Fruit fly (Drosophila melanogaster) whole organism, embryonic: ENCODE measurements around the gene CG7289.

ENCODE experiments used
- Adf1 ChIP-seq: fragments of 200-800 bp; sonication (Bioruptor generic); IDR thresholded peaks from 2 replicates; pipeline ENCODE4 v1.3.6; 2022; ENCODE audit warnings: missing biosample characterization, missing genetic modification characterization
- Bteb2 ChIP-seq: fragments of 200-800 bp; sonication (Bioruptor generic); optimal IDR thresholded peaks from 2 replicates; lab custom pipeline; 2016; ENCODE audit warnings: missing biosample characterization, missing genetic modification characterization
- CG10462 ChIP-seq: fragments of 200-800 bp; sonication (Bioruptor generic); optimal IDR thresholded peaks from 2 replicates; lab custom pipeline; 2016; ENCODE audit warnings: missing biosample characterization, missing genetic modification characterization
- CG11247 ChIP-seq: fragments of 200-800 bp; sonication (Bioruptor generic); IDR thresholded peaks from 2 replicates; pipeline ENCODE4 v1.3.6; 2022; ENCODE audit warnings: missing biosample characterization, missing genetic modification characterization
- CG11696 ChIP-seq: fragments of 200-800 bp; sonication (Bioruptor generic); IDR thresholded peaks from 2 replicates; pipeline ENCODE4 v1.3.6; 2022; ENCODE audit warnings: missing biosample characterization, missing genetic modification characterization
- CG13296 ChIP-seq: fragments of 200-800 bp; sonication (Bioruptor generic); optimal IDR thresholded peaks from 3 replicates; lab custom pipeline; 2018; ENCODE audit warnings: missing biosample characterization, mild to moderate bottlenecking, missing genetic modification characterization
- CG15479 ChIP-seq: fragments of 200-800 bp; sonication (Bioruptor generic); optimal IDR thresholded peaks from 3 replicates; lab custom pipeline; 2019; ENCODE audit warnings: missing biosample characterization, mild to moderate bottlenecking, missing genetic modification characterization, moderate library complexity
- CG15601 ChIP-seq: fragments of 200-800 bp; sonication (Bioruptor generic); optimal IDR thresholded peaks from 3 replicates; lab custom pipeline; 2019; ENCODE audit warnings: missing biosample characterization, mild to moderate bottlenecking, missing genetic modification characterization, moderate library complexity
- CG1832 ChIP-seq: fragments of 200-800 bp; sonication (Bioruptor generic); optimal IDR thresholded peaks from 2 replicates; lab custom pipeline; 2017; ENCODE audit warnings: missing biosample characterization, mild to moderate bottlenecking, missing genetic modification characterization, inconsistent platforms
- CG18476 ChIP-seq: fragments of 200-800 bp; sonication (Bioruptor generic); optimal IDR thresholded peaks from 2 replicates; lab custom pipeline; 2016; ENCODE audit warnings: missing biosample characterization, mild to moderate bottlenecking, missing genetic modification characterization
- CG31365 ChIP-seq: fragments of 200-800 bp; sonication (Bioruptor generic); optimal IDR thresholded peaks from 2 replicates; lab custom pipeline; 2018; ENCODE audit warnings: missing biosample characterization, mild to moderate bottlenecking, missing genetic modification characterization
- CG3847 ChIP-seq: fragments of 200-800 bp; sonication (Bioruptor generic); IDR thresholded peaks from 2 replicates; pipeline ENCODE4 v1.3.6; 2022; ENCODE audit warnings: missing biosample characterization, missing genetic modification characterization
- CG4328 ChIP-seq: fragments of 200-800 bp; sonication (Bioruptor generic); optimal IDR thresholded peaks from 3 replicates; lab custom pipeline; 2017; ENCODE audit warnings: missing biosample characterization, missing genetic modification reagents, missing genetic modification characterization
- CG4854 ChIP-seq: fragments of 200-800 bp; sonication (Bioruptor generic); optimal IDR thresholded peaks from 2 replicates; lab custom pipeline; 2016; ENCODE audit warnings: missing biosample characterization, missing genetic modification characterization, inconsistent platforms
- CG6765 ChIP-seq: fragments of 200-800 bp; sonication (Bioruptor generic); optimal IDR thresholded peaks from 3 replicates; lab custom pipeline; 2017; ENCODE audit warnings: missing biosample characterization, mild to moderate bottlenecking, missing genetic modification characterization
- CG6791 ChIP-seq: fragments of 200-800 bp; sonication (Bioruptor generic); IDR thresholded peaks from 3 replicates; pipeline ENCODE4 v1.3.6; 2022; ENCODE audit warnings: missing biosample characterization, missing genetic modification characterization; ENCODE audit not compliant: partially characterized antibody
- CG9727 ChIP-seq: fragments of 200-800 bp; sonication (Bioruptor generic); optimal IDR thresholded peaks from 3 replicates; lab custom pipeline; 2017; ENCODE audit warnings: missing biosample characterization, mild to moderate bottlenecking, missing genetic modification characterization
- CTCF ChIP-seq: fragments of 200-800 bp; sonication (Bioruptor generic); optimal IDR thresholded peaks from 2 replicates; lab custom pipeline; 2017; ENCODE audit warnings: missing biosample characterization, mild to moderate bottlenecking, missing genetic modification characterization, moderate library complexity
- CkIIα-i1 ChIP-seq: fragments of 200-800 bp; sonication (Bioruptor generic); IDR thresholded peaks from 2 replicates; pipeline ENCODE4 v1.3.6; 2022; ENCODE audit warnings: missing biosample characterization, missing genetic modification characterization
- D19A ChIP-seq: fragments of 200-800 bp; optimal IDR thresholded peaks from 3 replicates; lab custom pipeline; 2019; ENCODE audit warnings: missing biosample characterization, mild to moderate bottlenecking, missing genetic modification characterization, moderate library complexity
- Dad ChIP-seq: fragments of 200-800 bp; sonication (Bioruptor generic); optimal IDR thresholded peaks from 3 replicates; lab custom pipeline; 2016; ENCODE audit warnings: missing biosample characterization, missing genetic modification characterization
- HLH3B ChIP-seq: fragments of 200-800 bp; sonication (Bioruptor generic); IDR thresholded peaks from 2 replicates; pipeline ENCODE4 v1.3.6; 2022; ENCODE audit warnings: missing biosample characterization, missing genetic modification characterization
- HLHmδ ChIP-seq: fragments of 200-800 bp; sonication (Bioruptor generic); optimal IDR thresholded peaks from 2 replicates; lab custom pipeline; 2018; ENCODE audit warnings: missing biosample characterization, mild to moderate bottlenecking, missing genetic modification characterization, moderate library complexity
- MTF-1 ChIP-seq: fragments of 200-800 bp; sonication (Bioruptor generic); optimal IDR thresholded peaks from 2 replicates; lab custom pipeline; 2018; ENCODE audit warnings: missing biosample characterization, mild to moderate bottlenecking, missing genetic modification characterization, borderline replicate concordance
- Med ChIP-seq: fragments of 200-800 bp; sonication (Bioruptor generic); peaks from one replicate; lab custom pipeline; 2016; ENCODE audit warnings: missing biosample characterization, missing genetic modification characterization, mild to moderate bottlenecking, inconsistent platforms, moderate library complexity
- NfI ChIP-seq: fragments of 200-800 bp; sonication (Bioruptor generic); optimal IDR thresholded peaks from 3 replicates; lab custom pipeline; 2018; ENCODE audit warnings: missing biosample characterization, mild to moderate bottlenecking, missing genetic modification characterization, moderate library complexity
- Opbp ChIP-seq: fragments of 200-800 bp; sonication (Bioruptor generic); IDR thresholded peaks from 3 replicates; pipeline ENCODE4 v1.3.6; 2022; ENCODE audit warnings: missing biosample characterization, missing genetic modification characterization; ENCODE audit not compliant: partially characterized antibody
- ara ChIP-seq: fragments of 200-800 bp; sonication (Bioruptor generic); IDR thresholded peaks from 2 replicates; pipeline ENCODE4 v1.3.6; 2022; ENCODE audit warnings: missing biosample characterization, missing genetic modification characterization
- ash1 ChIP-seq: fragments of 200-800 bp; sonication (Bioruptor generic); optimal IDR thresholded peaks from 2 replicates; lab custom pipeline; 2018; ENCODE audit warnings: missing biosample characterization, mild to moderate bottlenecking, missing genetic modification characterization
- bigmax ChIP-seq: fragments of 200-800 bp; sonication (Bioruptor generic); optimal IDR thresholded peaks from 2 replicates; lab custom pipeline; 2018; ENCODE audit warnings: missing biosample characterization, mild to moderate bottlenecking, missing genetic modification characterization
- btn ChIP-seq: fragments of 200-800 bp; sonication (Bioruptor generic); optimal IDR thresholded peaks from 2 replicates; lab custom pipeline; 2016; ENCODE audit warnings: missing biosample characterization, missing genetic modification characterization
- emc ChIP-seq: fragments of 200-800 bp; sonication (Bioruptor generic); optimal IDR thresholded peaks from 2 replicates; lab custom pipeline; 2016; ENCODE audit warnings: missing biosample characterization, missing genetic modification characterization
- gcm ChIP-seq: fragments of 200-800 bp; sonication (Bioruptor generic); optimal IDR thresholded peaks from 2 replicates; lab custom pipeline; 2019; ENCODE audit warnings: missing biosample characterization, mild to moderate bottlenecking, missing genetic modification characterization, moderate library complexity
- gro ChIP-seq: fragments of 200-800 bp; sonication (Bioruptor generic); optimal IDR thresholded peaks from 2 replicates; lab custom pipeline; 2016; ENCODE audit warnings: missing biosample characterization, missing genetic modification characterization
- gsb ChIP-seq: fragments of 200-800 bp; sonication (Bioruptor generic); IDR thresholded peaks from 2 replicates; pipeline ENCODE4 v1.3.6; 2022; ENCODE audit warnings: missing biosample characterization, missing genetic modification characterization
- hth ChIP-seq: fragments of >200 bp; optimal IDR thresholded peaks from 2 replicates; lab custom pipeline; 2017; ENCODE audit warnings: inconsistent platforms
- ken ChIP-seq: fragments of 200-800 bp; sonication (Bioruptor generic); IDR thresholded peaks from 3 replicates; pipeline ENCODE4 v1.3.6; 2022; ENCODE audit warnings: missing biosample characterization, missing genetic modification characterization
- pb ChIP-seq: fragments of 200-800 bp; sonication (Bioruptor generic); optimal IDR thresholded peaks from 3 replicates; lab custom pipeline; 2016; ENCODE audit warnings: missing biosample characterization, missing genetic modification characterization
- peb ChIP-seq: fragments of 200-800 bp; sonication (Bioruptor generic); IDR thresholded peaks from 2 replicates; pipeline ENCODE4 v1.3.6; 2022; ENCODE audit warnings: missing biosample characterization, missing genetic modification characterization
- pzg ChIP-seq: fragments of 200-800 bp; sonication (Bioruptor generic); optimal IDR thresholded peaks from 3 replicates; lab custom pipeline; 2018; ENCODE audit warnings: missing biosample characterization, mild to moderate bottlenecking, missing genetic modification characterization, moderate library complexity
- repo ChIP-seq: fragments of 200-800 bp; sonication (Bioruptor generic); optimal IDR thresholded peaks from 2 replicates; lab custom pipeline; 2016; ENCODE audit warnings: missing biosample characterization, missing genetic modification characterization
- ro ChIP-seq: fragments of 200-800 bp; sonication (Bioruptor generic); IDR thresholded peaks from 2 replicates; pipeline ENCODE4 v1.3.6; 2022; ENCODE audit warnings: missing biosample characterization, missing genetic modification characterization
- run ChIP-seq: fragments of 200-800 bp; sonication (Bioruptor generic); optimal IDR thresholded peaks from 3 replicates; lab custom pipeline; 2018; ENCODE audit warnings: missing biosample characterization, mild to moderate bottlenecking, missing genetic modification characterization
- sc ChIP-seq, 3 experiments: fragments of >200 bp in 2 of 3; fragments of 200-800 bp in 1 of 3; sonication (Bioruptor generic) in 1 of 3; optimal IDR thresholded peaks; 2 replicates in 2 of 3; 3 replicates in 1 of 3; lab custom pipeline; 2017; ENCODE audit warnings: mild to moderate bottlenecking in 1 of 3, missing biosample characterization in 1 of 3, missing genetic modification characterization in 1 of 3, missing genetic modification reagents in 1 of 3
- tup ChIP-seq: fragments of 200-800 bp; sonication (Bioruptor generic); optimal IDR thresholded peaks from 2 replicates; lab custom pipeline; 2016; ENCODE audit warnings: missing biosample characterization, mild to moderate bottlenecking, missing genetic modification characterization, moderate library complexity
- vfl ChIP-seq: fragments of 200-800 bp; sonication (Bioruptor generic); optimal IDR thresholded peaks from 2 replicates; lab custom pipeline; 2016; ENCODE audit warnings: missing biosample characterization, missing genetic modification characterization
- vvl ChIP-seq: fragments of 200-800 bp; sonication (Bioruptor generic); IDR thresholded peaks from 2 replicates; pipeline ENCODE4 v1.3.6; 2022; ENCODE audit warnings: missing biosample characterization, missing genetic modification characterization
- zen ChIP-seq: fragments of 200-800 bp; sonication (Bioruptor generic); optimal IDR thresholded peaks from 3 replicates; lab custom pipeline; 2018; ENCODE audit warnings: missing biosample characterization, mild to moderate bottlenecking, missing genetic modification characterization, moderate library complexity
- zfh2 ChIP-seq: fragments of 200-800 bp; sonication (Bioruptor generic); optimal IDR thresholded peaks from 2 replicates; lab custom pipeline; 2016; ENCODE audit warnings: missing biosample characterization, missing genetic modification characterization

CG7289 gene

dm6 chr2L:1986343-1987280, 4.6 kb downstream of the CG7289 start (continued):
- TF ChIP-seq HLH3B (GFP tag; lab: Robert Waterston, UW) (peak; percentile 58; the same call in 1 of the 2 replicates), repo (GFP tag; lab: Kevin White, UChicago) (peak; percentile 19), CG6791 (GFP tag; lab: Robert Waterston, UW) (no peak), CG31365 (tag; lab: Kevin White, UChicago) (no peak), ken (GFP tag; lab: Robert Waterston, UW) (peak; percentile 31; the same call in 1 of the 3 replicates), gro (GFP tag; lab: Kevin White, UChicago) (peak; percentile 62), run (tag; lab: Kevin White, UChicago) (no peak), CG4854 (GFP tag; lab: Kevin White, UChicago) (no peak), CkIIα-i1 (no peak), CG11247 (peak; percentile 59), NfI (GFP tag; lab: Kevin White, UChicago) (peak; percentile 57), CG4328 (peak; percentile 26), CG6765 (GFP tag; lab: Kevin White, UChicago) (no peak), vfl (peak; percentile 7), pzg (GFP tag; lab: Kevin White, UChicago) (peak; percentile 5), btn (no peak), CG9727 (GFP tag; lab: Kevin White, UChicago) (peak; percentile 47), CG10462 (GFP tag; lab: Kevin White, UChicago) (no peak), CG1832 (GFP tag; lab: Kevin White, UChicago) (no peak), HLHmδ (GFP tag; lab: Kevin White, UChicago) (no peak), CG18476 (GFP tag; lab: Kevin White, UChicago) (peak; percentile 7), CG15601 (tag; lab: Kevin White, UChicago) (no peak), Opbp (no peak), zfh2 (peak; percentile 77), hth (lab: Kevin White, UChicago) (no peak), CG3847 (GFP tag; lab: Robert Waterston, UW) (peak; percentile 64), emc (GFP tag; lab: Kevin White, UChicago) (peak; percentile 4), Bteb2 (GFP tag; lab: Kevin White, UChicago) (no peak), zen (tag; lab: Kevin White, UChicago) (no peak), CG11696 (GFP tag; lab: Robert Waterston, UW) (peak; percentile 42; the same call in 1 of the 2 replicates), ara (GFP tag; lab: Robert Waterston, UW) (0 out of 2 replicates have a peak, but pooled peaks have one; percentile 10), gcm (GFP tag; lab: Kevin White, UChicago) (no peak), Adf1 (GFP tag; lab: Robert Waterston, UW) (no peak), CG15479 (GFP tag; lab: Kevin White, UChicago) (no peak), tup (GFP tag; lab: Kevin White, UChicago) (no peak), bigmax (GFP tag; lab: Kevin White, UChicago) (no peak), Med (GFP tag; lab: Kevin White, UChicago) (peak; percentile 92), ro (GFP tag; lab: Robert Waterston, UW) (no peak), Dad (GFP tag; lab: Kevin White, UChicago) (peak; percentile 11), CG13296 (peak; percentile 16), D19A (tag; lab: Kevin White, UChicago) (peak; percentile 42), CTCF (GFP tag; lab: Kevin White, UChicago) (no peak), gsb (GFP tag; lab: Robert Waterston, UW) (no peak; the same call in 1 of the 2 replicates), vvl (GFP tag; lab: Robert Waterston, UW) (no peak; the same call in 1 of the 2 replicates), peb (GFP tag; lab: Robert Waterston, UW) (no peak; the same call in 1 of the 2 replicates), ash1 (GFP tag; lab: Kevin White, UChicago) (no peak), sc (optimal IDR thresholded peaks at IDR 0.05; lab: Kevin White, UChicago) (no peak), sc (GFP tag; optimal IDR thresholded peaks at IDR 0.05; lab: Kevin White, UChicago) (no peak), MTF-1 (GFP tag; lab: Kevin White, UChicago) (no peak), pb (peak; percentile 36)
